Worm (Caenorhabditis elegans) whole organism, mixed stage, embryonic: ENCODE results near the gene F10C1.23.

ENCODE experiments used
- M03D4.4 ChIP-seq: sonication (generic microtip); optimal IDR thresholded peaks from 2 replicates; lab custom pipeline; 2017; ENCODE audit warnings: mild to moderate bottlenecking, missing genetic modification characterization, missing compliant biosample characterization
- bed-3 ChIP-seq: fragments of 200-800 bp; sonication (Bioruptor generic); optimal IDR thresholded peaks from 3 replicates; lab custom pipeline; 2018; ENCODE audit warnings: mild to moderate bottlenecking, missing genetic modification characterization, moderate library complexity, missing compliant biosample characterization
- blmp-1 ChIP-seq: fragments of 150-350 bp; optimal IDR thresholded peaks from 2 replicates; lab custom pipeline; 2014; ENCODE audit warnings: missing biosample characterization, missing genetic modification characterization
- ceh-39 ChIP-seq: fragments of 150-350 bp; optimal IDR thresholded peaks from 2 replicates; lab custom pipeline; 2014; ENCODE audit warnings: missing biosample characterization, missing genetic modification characterization
- ceh-43 ChIP-seq: fragments of 200-800 bp; sonication (Bioruptor generic); optimal IDR thresholded peaks from 2 replicates; lab custom pipeline; 2018; ENCODE audit warnings: mild to moderate bottlenecking, missing genetic modification characterization, moderate library complexity, missing compliant biosample characterization
- cnd-1 ChIP-seq: fragments of 200-800 bp; sonication (Bioruptor generic); optimal IDR thresholded peaks from 2 replicates; lab custom pipeline; 2018; ENCODE audit warnings: mild to moderate bottlenecking, missing genetic modification characterization, missing compliant biosample characterization
- elt-1 ChIP-seq: sonication (generic microtip); optimal IDR thresholded peaks from 2 replicates; lab custom pipeline; 2017; ENCODE audit warnings: missing genetic modification characterization, mild to moderate bottlenecking, missing compliant biosample characterization, antibody characterized with exemption, moderate library complexity, borderline replicate concordance; ENCODE audit not compliant: insufficient read depth
- flh-1 ChIP-seq: fragments of 200-800 bp; sonication (Bioruptor generic); optimal IDR thresholded peaks from 2 replicates; lab custom pipeline; 2018; ENCODE audit warnings: mild to moderate bottlenecking, missing genetic modification characterization, moderate library complexity, missing compliant biosample characterization
- ham-2 ChIP-seq: fragments of 200-800 bp; sonication (Bioruptor generic); optimal IDR thresholded peaks from 2 replicates; lab custom pipeline; 2018; ENCODE audit warnings: mild to moderate bottlenecking, missing genetic modification characterization, missing compliant biosample characterization
- hlh-1 ChIP-seq: fragments of 150-350 bp; optimal IDR thresholded peaks from 2 replicates; lab custom pipeline; 2014; ENCODE audit warnings: missing biosample characterization, missing genetic modification reagents, missing genetic modification characterization
- lin-13 ChIP-seq: fragments of 150-350 bp; optimal IDR thresholded peaks from 2 replicates; lab custom pipeline; 2014; ENCODE audit warnings: missing biosample characterization, missing genetic modification characterization
- lin-32 ChIP-seq: fragments of 200-800 bp; sonication (Bioruptor generic); optimal IDR thresholded peaks from 2 replicates; lab custom pipeline; 2018; ENCODE audit warnings: mild to moderate bottlenecking, missing genetic modification characterization, missing compliant biosample characterization
- lsy-2 ChIP-seq: fragments of 150-350 bp; optimal IDR thresholded peaks from 2 replicates; lab custom pipeline; 2014; ENCODE audit warnings: missing biosample characterization, missing genetic modification characterization
- mab-5 ChIP-seq: fragments of 150-350 bp; optimal IDR thresholded peaks from 2 replicates; lab custom pipeline; 2014; ENCODE audit warnings: missing biosample characterization, missing genetic modification characterization
- mep-1 ChIP-seq: fragments of 150-350 bp; optimal IDR thresholded peaks from 2 replicates; lab custom pipeline; 2017; ENCODE audit warnings: missing biosample characterization, missing genetic modification reagents, missing genetic modification characterization, inconsistent platforms
- mls-2 ChIP-seq: sonication (generic microtip); optimal IDR thresholded peaks from 2 replicates; lab custom pipeline; 2016; ENCODE audit warnings: mild to moderate bottlenecking, missing genetic modification characterization, moderate library complexity, missing compliant biosample characterization
- nhr-12 ChIP-seq: fragments of 150-350 bp; optimal IDR thresholded peaks from 2 replicates; lab custom pipeline; 2014; ENCODE audit warnings: missing biosample characterization, missing genetic modification characterization
- nhr-2 ChIP-seq: fragments of 150-350 bp; optimal IDR thresholded peaks from 2 replicates; lab custom pipeline; 2014; ENCODE audit warnings: missing biosample characterization, missing genetic modification characterization
- nhr-237 ChIP-seq: fragments of 150-350 bp; optimal IDR thresholded peaks from 2 replicates; lab custom pipeline; 2014; ENCODE audit warnings: missing biosample characterization, missing genetic modification characterization
- nhr-28 ChIP-seq: fragments of 150-350 bp; optimal IDR thresholded peaks from 2 replicates; lab custom pipeline; 2014; ENCODE audit warnings: missing biosample characterization, missing genetic modification characterization
- sem-2 ChIP-seq: fragments of 200-800 bp; sonication (Bioruptor generic); optimal IDR thresholded peaks from 2 replicates; lab custom pipeline; 2018; ENCODE audit warnings: mild to moderate bottlenecking, missing genetic modification characterization, missing compliant biosample characterization
- snpc-4 ChIP-seq: fragments of 150-350 bp; optimal IDR thresholded peaks from 2 replicates; lab custom pipeline; 2014; ENCODE audit warnings: missing biosample characterization, missing genetic modification characterization
- sptf-1 ChIP-seq: sonication (generic microtip); optimal IDR thresholded peaks from 2 replicates; lab custom pipeline; 2017; ENCODE audit warnings: mild to moderate bottlenecking, missing genetic modification characterization, moderate library complexity, missing compliant biosample characterization
- tbx-8 ChIP-seq: fragments of 200-800 bp; sonication (Bioruptor generic); optimal IDR thresholded peaks from 2 replicates; lab custom pipeline; 2018; ENCODE audit warnings: mild to moderate bottlenecking, missing genetic modification characterization, moderate library complexity, missing compliant biosample characterization
- unc-120 ChIP-seq: sonication (generic microtip); optimal IDR thresholded peaks from 2 replicates; lab custom pipeline; 2017; ENCODE audit warnings: missing genetic modification characterization, missing compliant biosample characterization; ENCODE audit not compliant: poor library complexity, severe bottlenecking
- unc-39 ChIP-seq: fragments of 150-350 bp; optimal IDR thresholded peaks from 2 replicates; lab custom pipeline; 2014; ENCODE audit warnings: missing biosample characterization, missing genetic modification characterization
- unc-62 ChIP-seq: fragments of 150-350 bp; optimal IDR thresholded peaks from 2 replicates; lab custom pipeline; 2014; ENCODE audit warnings: missing biosample characterization, missing genetic modification reagents, missing genetic modification characterization
- zip-8 ChIP-seq: fragments of 150-350 bp; optimal IDR thresholded peaks from 2 replicates; lab custom pipeline; 2014; ENCODE audit warnings: missing biosample characterization, missing genetic modification characterization
- ztf-11 ChIP-seq: fragments of 150-350 bp; optimal IDR thresholded peaks from 2 replicates; lab custom pipeline; 2014; ENCODE audit warnings: missing biosample characterization, missing genetic modification characterization

The F10C1.23 gene

ce11 chrII:5747312-5747711 is 10.5 kb upstream of the F10C1.23 start:
- TF ChIP-seq snpc-4 (tag; lab: Kevin White, UChicago) (no peak), zip-8 (no peak), nhr-12 (tag; lab: Kevin White, UChicago) (no peak), ceh-43 (GFP tag; lab: Kevin White, UChicago) (no peak), mab-5 (tag; lab: Kevin White, UChicago) (no peak), sem-2 (GFP tag; lab: Kevin White, UChicago) (no peak), M03D4.4 (no peak), hlh-1 (tag; lab: Kevin White, UChicago) (no peak), mls-2 (tag; lab: Kevin White, UChicago) (no peak)

ce11 chrII:5748395-5748794 is 9.4 kb upstream of the F10C1.23 start:
- TF ChIP-seq unc-39 (no peak), unc-62 (GFP tag; lab: Kevin White, UChicago) (no peak)

- TF ChIP-seq cnd-1 (tag; lab: Kevin White, UChicago) (no peak), hlh-1 (tag; lab: Kevin White, UChicago) (no peak), nhr-2 (tag; lab: Kevin White, UChicago) (no peak), flh-1 (GFP tag; lab: Kevin White, UChicago) (no peak)
Observed at ce11 chrII:5749733-5750238, 8.1 kb upstream of the F10C1.23 start, which contains the start of gene ifb-2. Gene ifb-2 (plus strand): TSS chrII:5750188.

- TF ChIP-seq cnd-1 (tag; lab: Kevin White, UChicago) = no peak
- no peak for TF ChIP-seq sptf-1 (tag; lab: Kevin White, UChicago)
- no peak for TF ChIP-seq ceh-39 (tag; lab: Kevin White, UChicago)
- no peak for TF ChIP-seq tbx-8
- TF ChIP-seq unc-62 (GFP tag; lab: Kevin White, UChicago) = no peak
- TF ChIP-seq ztf-11 (tag; lab: Kevin White, UChicago) = no peak
- TF ChIP-seq unc-120 (tag; lab: Kevin White, UChicago) = no peak
- TF ChIP-seq mep-1 (tag; lab: Kevin White, UChicago) = no peak
- no peak for TF ChIP-seq lin-13 (tag; lab: Kevin White, UChicago)
- TF ChIP-seq blmp-1 = no peak
- TF ChIP-seq mls-2 (tag; lab: Kevin White, UChicago) = no peak
- TF ChIP-seq sem-2 (GFP tag; lab: Kevin White, UChicago) = no peak
- no peak for TF ChIP-seq elt-1 (tag; lab: Kevin White, UChicago)
- TF ChIP-seq nhr-12 (tag; lab: Kevin White, UChicago) = no peak
- TF ChIP-seq ham-2 (GFP tag; lab: Kevin White, UChicago) = no peak
- TF ChIP-seq nhr-28 (tag; lab: Kevin White, UChicago) = no peak
- TF ChIP-seq bed-3 (GFP tag; lab: Kevin White, UChicago) = no peak
- TF ChIP-seq lin-32 (GFP tag; lab: Kevin White, UChicago) = no peak
Observed at ce11 chrII:5751353-5751752, 6.5 kb upstream of the F10C1.23 start.

- TF ChIP-seq unc-120 (tag; lab: Kevin White, UChicago) = no peak
- no peak for TF ChIP-seq lin-13 (tag; lab: Kevin White, UChicago)
- no peak for TF ChIP-seq hlh-1 (tag; lab: Kevin White, UChicago)
- no peak for TF ChIP-seq lin-32 (GFP tag; lab: Kevin White, UChicago)
- no peak for TF ChIP-seq nhr-237 (tag; lab: Kevin White, UChicago)
- TF ChIP-seq bed-3 (GFP tag; lab: Kevin White, UChicago) = no peak
Observed at ce11 chrII:5754168-5754567, 3.7 kb upstream of the F10C1.23 start, which contains the start of gene F10C1.8. Gene F10C1.8 (plus strand): TSS chrII:5754468.

ce11 chrII:5765318-5765717 is 7.5 kb downstream of the F10C1.23 start, which contains the start of gene ifb-1:
Gene ifb-1 (plus strand): TSS chrII:5765618.
- no peak for TF ChIP-seq unc-120 (tag; lab: Kevin White, UChicago)
- TF ChIP-seq M03D4.4 = no peak
- no peak for TF ChIP-seq nhr-237 (tag; lab: Kevin White, UChicago)
- no peak for TF ChIP-seq sptf-1 (tag; lab: Kevin White, UChicago)
- TF ChIP-seq unc-39 = no peak
- no peak for TF ChIP-seq blmp-1
- no peak for TF ChIP-seq ceh-43 (GFP tag; lab: Kevin White, UChicago)
- no peak for TF ChIP-seq zip-8
- TF ChIP-seq cnd-1 (tag; lab: Kevin White, UChicago) = no peak
- TF ChIP-seq lin-32 (GFP tag; lab: Kevin White, UChicago) = no peak
- no peak for TF ChIP-seq lsy-2
- no peak for TF ChIP-seq snpc-4 (tag; lab: Kevin White, UChicago)
- no peak for TF ChIP-seq bed-3 (GFP tag; lab: Kevin White, UChicago)
- TF ChIP-seq lin-13 (tag; lab: Kevin White, UChicago) = no peak
- TF ChIP-seq mab-5 (tag; lab: Kevin White, UChicago) = no peak
- TF ChIP-seq mls-2 (tag; lab: Kevin White, UChicago) = no peak
- TF ChIP-seq, all 35 proteins: peak for 0
